Worm (Caenorhabditis elegans): ENCODE measurements around the gene srw-6.

- no peak for TF ChIP-seq ceh-13 (GFP tag; optimal IDR thresholded peaks at IDR 0.05)
- no peak for TF ChIP-seq ets-7 (tag; optimal IDR thresholded peaks at IDR 0.05)
- TF ChIP-seq ama-1 (optimal IDR thresholded peaks at IDR 0.05): no peak
- no peak for TF ChIP-seq sea-1 (GFP tag; conservative IDR thresholded peaks at IDR 0.05)
These were observed 47.6 kb upstream of the srw-6 start, which contains the start of gene oac-55 for ce11 chrV:3760839-3761238.

All from whole organism, early embryonic.